Fruit fly (Drosophila melanogaster) whole organism, pupa: ENCODE data around the gene APC7.

ENCODE experiments used
- CG13204 ChIP-seq: fragments of 200-800 bp; sonication (Bioruptor generic); optimal IDR thresholded peaks from 2 replicates; lab custom pipeline; 2018; ENCODE audit warnings: missing biosample characterization, mild to moderate bottlenecking, missing genetic modification characterization, moderate library complexity
- CG15710 ChIP-seq: fragments of 200-800 bp; sonication (Bioruptor generic); optimal IDR thresholded peaks from 2 replicates; lab custom pipeline; 2018; ENCODE audit warnings: missing biosample characterization, mild to moderate bottlenecking, missing genetic modification characterization, moderate library complexity
- CG9948 ChIP-seq: fragments of 200-800 bp; sonication (Bioruptor generic); optimal IDR thresholded peaks from 2 replicates; lab custom pipeline; 2018; ENCODE audit warnings: missing biosample characterization, mild to moderate bottlenecking, missing genetic modification characterization, moderate library complexity
- EcR ChIP-seq: fragments of 200-800 bp; sonication (Bioruptor generic); optimal IDR thresholded peaks from 3 replicates; lab custom pipeline; 2019; ENCODE audit warnings: missing biosample characterization, missing genetic modification characterization, mild to moderate bottlenecking, moderate library complexity, missing genetic modification reagents
- Ets98B ChIP-seq: fragments of 200-800 bp; sonication (Bioruptor generic); IDR thresholded peaks from 2 replicates; pipeline ENCODE4 v1.3.6; 2022; ENCODE audit warnings: missing biosample characterization, missing genetic modification characterization
- Pif1B ChIP-seq: fragments of 200-800 bp; sonication (Bioruptor generic); optimal IDR thresholded peaks from 3 replicates; lab custom pipeline; 2016; ENCODE audit warnings: missing biosample characterization, missing genetic modification characterization

- TF ChIP-seq EcR, result peak; percentile 86
- TF ChIP-seq CG15710 (tag; lab: Kevin White, UChicago), result peak; percentile 70
- TF ChIP-seq CG13204 (GFP tag; lab: Kevin White, UChicago), result peak; percentile 10
- TF ChIP-seq CG9948 (tag; lab: Kevin White, UChicago), result peak; percentile 63
- TF ChIP-seq Ets98B (GFP tag; lab: Robert Waterston, UW), result peak; percentile 34; the same call in 1 of the 2 replicates
- TF ChIP-seq Pif1B (GFP tag; lab: Kevin White, UChicago), result peak; percentile 51
Measured at dm6 chrX:6624006-6624745, 27.3 kb downstream of the APC7 start.
